Worm (Caenorhabditis elegans) whole organism, L2 larva: ENCODE measurements around the gene C39B10.7.

Source experiments
- F13H6.1 ChIP-seq: sonication (generic microtip); optimal IDR thresholded peaks from 2 replicates; lab custom pipeline; 2016; ENCODE audit warnings: missing genetic modification characterization, missing compliant biosample characterization
- egl-27 ChIP-seq: sonication (generic microtip); optimal IDR thresholded peaks from 3 replicates; lab custom pipeline; 2017; ENCODE audit warnings: missing biosample characterization, missing genetic modification reagents, missing genetic modification characterization
- fos-1 ChIP-seq: fragments of 150-350 bp; optimal IDR thresholded peaks from 2 replicates; lab custom pipeline; 2014; ENCODE audit warnings: missing biosample characterization, missing genetic modification characterization
- lin-13 ChIP-seq: fragments of 150-350 bp; optimal IDR thresholded peaks from 2 replicates; lab custom pipeline; 2014; ENCODE audit warnings: missing biosample characterization, missing genetic modification reagents, missing genetic modification characterization
- mab-5 ChIP-seq: fragments of 150-350 bp; optimal IDR thresholded peaks from 2 replicates; lab custom pipeline; 2014; ENCODE audit warnings: missing biosample characterization, missing genetic modification characterization
- nhr-12 ChIP-seq: fragments of 150-350 bp; optimal IDR thresholded peaks from 2 replicates; lab custom pipeline; 2014; ENCODE audit warnings: missing biosample characterization, missing genetic modification characterization
- nhr-77 ChIP-seq: fragments of 150-350 bp; optimal IDR thresholded peaks from 2 replicates; lab custom pipeline; 2014; ENCODE audit warnings: missing biosample characterization, missing genetic modification characterization
- unc-39 ChIP-seq: fragments of 150-350 bp; optimal IDR thresholded peaks from 2 replicates; lab custom pipeline; 2014; ENCODE audit warnings: missing biosample characterization, missing genetic modification characterization
- ztf-1 ChIP-seq: fragments of 200-800 bp; sonication (Bioruptor generic); conservative IDR thresholded peaks from 2 replicates; pipeline ENCODE4 v1.3.6; 2022; ENCODE audit warnings: missing genetic modification characterization, missing compliant biosample characterization
- ztf-4 ChIP-seq: fragments of 150-350 bp; optimal IDR thresholded peaks from 2 replicates; lab custom pipeline; 2014; ENCODE audit warnings: missing biosample characterization, missing genetic modification characterization

- TF ChIP-seq fos-1 (tag; lab: Kevin White, UChicago) (no peak), egl-27 (no peak), unc-39 (no peak), F13H6.1 (tag; lab: Kevin White, UChicago) (no peak), lin-13 (GFP tag; lab: Kevin White, UChicago) (no peak), nhr-77 (tag; lab: Kevin White, UChicago) (no peak), nhr-12 (no peak), mab-5 (tag; lab: Kevin White, UChicago) (no peak), ztf-4 (tag; lab: Kevin White, UChicago) (no peak), ztf-1 (no peak)
These were observed 43.5 kb downstream of the C39B10.7 start for ce11 chrX:10520185-10520584.
